Fruit fly (Drosophila melanogaster): ENCODE measurements around the gene Ddrgk1.

Gene Ddrgk1

dm6 chr3R:21204500-21205167 lies 10.2 kb upstream of the Ddrgk1 start (continued):
- peak; percentile 67 for TF ChIP-seq CG18599 (GFP tag; optimal IDR thresholded peaks at IDR 0.05)
- TF ChIP-seq CG15696 (tag; optimal IDR thresholded peaks at IDR 0.05) = peak; percentile 57
- peak; percentile 72 for TF ChIP-seq CG30431 (GFP tag; optimal IDR thresholded peaks at IDR 0.05)
- 0 out of 2 replicates have a peak, but pooled peaks have one; percentile 31 for TF ChIP-seq CG17612 (GFP tag; IDR thresholded peaks at IDR 0.05)
- TF ChIP-seq Six4 (GFP tag; optimal IDR thresholded peaks at IDR 0.05) = peak; percentile 61
- TF ChIP-seq twi (tag; optimal IDR thresholded peaks at IDR 0.05) = peak; percentile 66
- TF ChIP-seq pzg (GFP tag; optimal IDR thresholded peaks at IDR 0.05) = no peak
- TF ChIP-seq CG4820 (GFP tag; optimal IDR thresholded peaks at IDR 0.05) = peak; percentile 91
- 0 out of 2 replicates have a peak, but pooled peaks have one; percentile 27 for TF ChIP-seq Lim3 (GFP tag; IDR thresholded peaks at IDR 0.05)
- TF ChIP-seq sna (GFP tag; IDR thresholded peaks at IDR 0.05; ENCODE audit: partially characterized antibody) = peak; percentile 32; the same call in 1 of the 2 replicates
- TF ChIP-seq ranshi (GFP tag; IDR thresholded peaks at IDR 0.05) = peak; percentile 55
- TF ChIP-seq dati (GFP tag; IDR thresholded peaks at IDR 0.05) = no peak
- no peak for TF ChIP-seq Hey (tag; optimal IDR thresholded peaks at IDR 0.05)
- no peak for TF ChIP-seq CG17912 (GFP tag; optimal IDR thresholded peaks at IDR 0.05)
- no peak for TF ChIP-seq HLH4C (GFP tag; IDR thresholded peaks at IDR 0.05; ENCODE audit: partially characterized antibody)
- TF ChIP-seq CG30403 (GFP tag; optimal IDR thresholded peaks at IDR 0.05) = peak; percentile 90
- no peak for TF ChIP-seq CG3838 (GFP tag; optimal IDR thresholded peaks at IDR 0.05)
- peak; percentile 78 for TF ChIP-seq Antp (GFP tag; optimal IDR thresholded peaks at IDR 0.05)
- peak; percentile 80 for TF ChIP-seq CG12659 (GFP tag; optimal IDR thresholded peaks at IDR 0.05)
- TF ChIP-seq CG15011 (GFP tag; optimal IDR thresholded peaks at IDR 0.05) = peak; percentile 62
- peak; percentile 66 for TF ChIP-seq CG15514 (GFP tag; optimal IDR thresholded peaks at IDR 0.05)
- TF ChIP-seq CG7372 (GFP tag; IDR thresholded peaks at IDR 0.05) = peak; percentile 52
- TF ChIP-seq CG4404 (GFP tag; IDR thresholded peaks at IDR 0.05) = peak; percentile 46; the same call in 1 of the 2 replicates
- TF ChIP-seq CG17802 (tag; optimal IDR thresholded peaks at IDR 0.05) = peak; percentile 77
- TF ChIP-seq CG2712 (tag; optimal IDR thresholded peaks at IDR 0.05) = peak; percentile 91
- TF ChIP-seq CG7745 (tag; optimal IDR thresholded peaks at IDR 0.05) = no peak
- TF ChIP-seq vnd (GFP tag; IDR thresholded peaks at IDR 0.05; ENCODE audit: partially characterized antibody) = no peak
- peak; percentile 79 to 88 for TF ChIP-seq dpn (GFP tag; optimal IDR thresholded peaks at IDR 0.05)
- TF ChIP-seq CG11723 (GFP tag; optimal IDR thresholded peaks at IDR 0.05) = peak; percentile 55
- TF ChIP-seq oc (tag; optimal IDR thresholded peaks at IDR 0.05) = peak; percentile 86
- peak; percentile 9; the same call in 1 of the 2 replicates for TF ChIP-seq Adf1 (GFP tag; IDR thresholded peaks at IDR 0.05)
- peak; percentile 81 for TF ChIP-seq CG13775 (GFP tag; optimal IDR thresholded peaks at IDR 0.05)
- TF ChIP-seq slbo (GFP tag; IDR thresholded peaks at IDR 0.05) = peak; percentile 45; the same call in 1 of the 2 replicates
- peak; percentile 81 for TF ChIP-seq CG6654 (GFP tag; optimal IDR thresholded peaks at IDR 0.05)
- TF ChIP-seq Hr51 (GFP tag; optimal IDR thresholded peaks at IDR 0.05) = peak; percentile 58 to 90
- TF ChIP-seq CG2202 (tag; optimal IDR thresholded peaks at IDR 0.05) = peak; percentile 61
- peak; percentile 50; the same call in 1 of the 2 replicates for TF ChIP-seq CG13287 (GFP tag; IDR thresholded peaks at IDR 0.05; ENCODE audit: partially characterized antibody)
- TF ChIP-seq pros (GFP tag; optimal IDR thresholded peaks at IDR 0.05) = no peak
- peak; percentile 50 for TF ChIP-seq Dek (tag; optimal IDR thresholded peaks at IDR 0.05)
- peak; percentile 36; the same call in 1 of the 2 replicates for TF ChIP-seq CG14014 (GFP tag; IDR thresholded peaks at IDR 0.05)
- TF ChIP-seq Chrac-16 (GFP tag; optimal IDR thresholded peaks at IDR 0.05) = peak; percentile 76
- peak; percentile 25 for TF ChIP-seq CG30020 (tag; optimal IDR thresholded peaks at IDR 0.05)
- TF ChIP-seq gt (GFP tag; IDR thresholded peaks at IDR 0.05) = peak; percentile 68; the same call in 1 of the 2 replicates
- TF ChIP-seq Bgb (GFP tag; IDR thresholded peaks at IDR 0.05; ENCODE audit: partially characterized antibody) = peak; percentile 58; the same call in 1 of the 2 replicates
- peak; percentile 96 for TF ChIP-seq Ets65A (GFP tag)
- TF ChIP-seq CG1529 (GFP tag; optimal IDR thresholded peaks at IDR 0.05) = peak; percentile 91
- no peak for TF ChIP-seq CG10321 (GFP tag; IDR thresholded peaks at IDR 0.05)
- peak; percentile 76 for TF ChIP-seq btn (GFP tag; optimal IDR thresholded peaks at IDR 0.05)
